Worm (Caenorhabditis elegans) whole organism, L2 larva: ENCODE measurements around the gene zmp-2.

ENCODE experiments used
- F13H6.1 ChIP-seq: sonication (generic microtip); optimal IDR thresholded peaks from 2 replicates; lab custom pipeline; 2016; ENCODE audit warnings: missing genetic modification characterization, missing compliant biosample characterization
- R02D3.7 ChIP-seq: fragments of 150-350 bp; optimal IDR thresholded peaks from 2 replicates; lab custom pipeline; 2014; ENCODE audit warnings: missing biosample characterization, missing genetic modification characterization
- ama-1 ChIP-seq: fragments of 150-350 bp; optimal IDR thresholded peaks from 2 replicates; lab custom pipeline; 2018; ENCODE audit warnings: inconsistent platforms
- elt-1 ChIP-seq: fragments of 150-350 bp; optimal IDR thresholded peaks from 2 replicates; lab custom pipeline; 2014; ENCODE audit warnings: missing biosample characterization, missing genetic modification characterization
- fos-1 ChIP-seq: fragments of 150-350 bp; optimal IDR thresholded peaks from 2 replicates; lab custom pipeline; 2014; ENCODE audit warnings: missing biosample characterization, missing genetic modification characterization
- lin-13 ChIP-seq: fragments of 150-350 bp; optimal IDR thresholded peaks from 2 replicates; lab custom pipeline; 2014; ENCODE audit warnings: missing biosample characterization, missing genetic modification reagents, missing genetic modification characterization
- nhr-12 ChIP-seq: fragments of 150-350 bp; optimal IDR thresholded peaks from 2 replicates; lab custom pipeline; 2014; ENCODE audit warnings: missing biosample characterization, missing genetic modification characterization
- nhr-129 ChIP-seq: fragments of 150-350 bp; optimal IDR thresholded peaks from 2 replicates; lab custom pipeline; 2014; ENCODE audit warnings: missing biosample characterization, missing genetic modification characterization
- sem-4 ChIP-seq: fragments of 150-350 bp; optimal IDR thresholded peaks from 2 replicates; lab custom pipeline; 2014; ENCODE audit warnings: missing biosample characterization, missing genetic modification reagents, missing genetic modification characterization
- unc-39 ChIP-seq: fragments of 150-350 bp; optimal IDR thresholded peaks from 2 replicates; lab custom pipeline; 2014; ENCODE audit warnings: missing biosample characterization, missing genetic modification characterization
- zag-1 ChIP-seq: fragments of 150-350 bp; optimal IDR thresholded peaks from 2 replicates; lab custom pipeline; 2014; ENCODE audit warnings: missing biosample characterization, missing genetic modification characterization
- ztf-11 ChIP-seq: sonication (generic microtip); optimal IDR thresholded peaks from 2 replicates; lab custom pipeline; 2017; ENCODE audit warnings: missing biosample characterization, missing genetic modification characterization

DNA sequence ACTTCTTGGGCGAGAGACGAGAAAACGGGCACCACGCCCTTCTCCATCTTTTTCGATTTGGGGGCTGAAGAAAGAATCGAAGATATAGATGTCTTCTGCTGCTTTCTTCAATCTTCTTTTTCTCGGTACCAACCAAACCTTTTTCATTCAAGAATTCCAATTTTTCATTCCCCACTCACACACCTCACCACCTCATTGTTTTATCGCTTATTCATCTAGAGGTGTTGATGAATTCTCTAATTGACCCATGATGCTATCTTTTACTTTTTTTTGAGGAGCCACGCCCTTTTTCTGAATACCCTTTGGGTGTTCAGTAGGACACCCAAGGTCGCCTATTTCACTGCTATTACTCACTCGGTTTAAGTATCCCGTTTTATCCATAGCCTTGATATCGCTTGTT is 15.3 kb downstream of the zmp-2 start:
- TF ChIP-seq lin-13 = no peak
- peak; percentile 29 for TF ChIP-seq fos-1 (tag; lab: Kevin White, UChicago)
- TF ChIP-seq nhr-129 (tag; lab: Kevin White, UChicago) = no peak
- TF ChIP-seq ztf-11 (tag; lab: Kevin White, UChicago) = no peak
- TF ChIP-seq nhr-12 = no peak
- TF ChIP-seq zag-1 (tag; lab: Kevin White, UChicago) = no peak
- no peak for TF ChIP-seq R02D3.7 (tag; lab: Kevin White, UChicago)
- no peak for TF ChIP-seq unc-39 (tag; lab: Kevin White, UChicago)
- no peak for TF ChIP-seq sem-4
- TF ChIP-seq F13H6.1 (tag; lab: Kevin White, UChicago) = no peak
- no peak for TF ChIP-seq elt-1 (tag; lab: Kevin White, UChicago)
- no peak for TF ChIP-seq ama-1 (lab: Kevin White, UChicago)
